Fruit fly (Drosophila melanogaster): ENCODE results near the gene CG3473.

Gene CG3473

DNA sequence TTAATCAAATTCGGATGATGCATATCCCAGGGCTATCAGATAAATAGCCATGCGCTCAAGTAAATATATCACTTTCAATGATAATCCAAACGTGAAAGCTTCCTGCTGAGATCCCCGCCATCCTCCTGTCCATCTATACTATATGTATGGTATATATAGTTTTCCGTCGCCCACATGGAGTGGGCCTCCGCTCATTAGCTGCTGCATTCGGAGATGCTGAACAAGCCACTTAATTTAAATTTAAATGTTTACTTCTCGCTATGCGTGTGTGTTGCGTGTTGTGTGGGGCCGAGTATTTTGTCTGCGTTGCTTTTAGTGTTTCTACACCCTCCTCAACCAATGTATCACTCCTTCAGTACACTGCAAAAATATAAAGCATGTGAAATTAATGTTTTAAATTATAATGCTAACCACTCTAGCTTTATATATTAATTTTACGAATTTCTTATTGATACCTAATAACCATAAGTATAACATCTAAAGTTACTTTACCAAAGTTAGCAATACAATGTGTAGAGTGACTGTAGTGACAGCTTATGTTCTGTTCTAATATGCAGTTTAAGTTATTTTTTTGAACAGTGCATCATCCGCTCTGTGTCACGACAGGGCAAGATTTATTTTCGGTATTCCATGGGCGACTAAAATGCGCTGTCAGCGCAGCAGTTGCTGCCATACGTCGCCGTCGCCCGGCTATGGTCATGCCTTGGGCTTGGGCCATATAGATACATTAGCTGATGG lies 16.7 kb downstream of the CG3473 start (continued):
- 0 out of 2 replicates have a peak, but pooled peaks have one; percentile 29 for TF ChIP-seq CG4730 (GFP tag; IDR thresholded peaks at IDR 0.05)
- TF ChIP-seq seq (GFP tag; IDR thresholded peaks at IDR 0.05) = peak; percentile 73
- TF ChIP-seq usp (GFP tag; optimal IDR thresholded peaks at IDR 0.05) = no peak
- TF ChIP-seq vvl (GFP tag; IDR thresholded peaks at IDR 0.05) = peak; percentile 88
- peak; percentile 83 for TF ChIP-seq CG18599 (GFP tag; optimal IDR thresholded peaks at IDR 0.05)
- peak; percentile 91 for TF ChIP-seq ATbp (GFP tag; optimal IDR thresholded peaks at IDR 0.05)
- no peak for TF ChIP-seq CG15479 (GFP tag; optimal IDR thresholded peaks at IDR 0.05)
- TF ChIP-seq oc (tag; optimal IDR thresholded peaks at IDR 0.05) = peak; percentile 89
- no peak for TF ChIP-seq CG3163 (GFP tag; optimal IDR thresholded peaks at IDR 0.05)
- TF ChIP-seq abd-A (tag; optimal IDR thresholded peaks at IDR 0.05) = peak; percentile 64
- TF ChIP-seq Fer1 (GFP tag; optimal IDR thresholded peaks at IDR 0.05) = peak; percentile 73
- no peak for TF ChIP-seq gsb (GFP tag; IDR thresholded peaks at IDR 0.05)
- TF ChIP-seq Adf1 (GFP tag; IDR thresholded peaks at IDR 0.05) = no peak
- no peak for TF ChIP-seq Neu2 (GFP tag; optimal IDR thresholded peaks at IDR 0.05; ENCODE audit: borderline replicate concordance)
- TF ChIP-seq CG7839 (tag; optimal IDR thresholded peaks at IDR 0.05) = peak; percentile 92
- TF ChIP-seq bcd (GFP tag; optimal IDR thresholded peaks at IDR 0.05) = peak; percentile 84
- peak; percentile 82 for TF ChIP-seq CG8281 (tag; optimal IDR thresholded peaks at IDR 0.05)
- TF ChIP-seq grn (GFP tag; optimal IDR thresholded peaks at IDR 0.05) = peak; percentile 28
- peak; percentile 38 to 93 for TF ChIP-seq Hr51 (GFP tag; optimal IDR thresholded peaks at IDR 0.05)
- TF ChIP-seq repo (GFP tag; optimal IDR thresholded peaks at IDR 0.05) = peak; percentile 50
- TF ChIP-seq sim (GFP tag; IDR thresholded peaks at IDR 0.05) = peak; percentile 80; the same call in 1 of the 2 replicates
- no peak for TF ChIP-seq sna (GFP tag; IDR thresholded peaks at IDR 0.05; ENCODE audit: partially characterized antibody)
- TF ChIP-seq CG12299 (tag; optimal IDR thresholded peaks at IDR 0.05) = peak; percentile 65
- TF ChIP-seq maf-S (GFP tag; optimal IDR thresholded peaks at IDR 0.05) = peak; percentile 58
- TF ChIP-seq Blimp-1 (GFP tag; optimal IDR thresholded peaks at IDR 0.05) = peak; percentile 93
- peak; percentile 53 for TF ChIP-seq btn (GFP tag; optimal IDR thresholded peaks at IDR 0.05)
- peak; percentile 90 for TF ChIP-seq CG2875 (GFP tag; optimal IDR thresholded peaks at IDR 0.05)
- no peak for TF ChIP-seq pan (optimal IDR thresholded peaks at IDR 0.05)
- TF ChIP-seq pan (GFP tag; optimal IDR thresholded peaks at IDR 0.05 in 1 of 2, IDR thresholded peaks at IDR 0.05 in 1 of 2) = peak in 1 of 2 experiments; percentile 79
- peak; percentile 63 for TF ChIP-seq CG13296 (GFP tag; optimal IDR thresholded peaks at IDR 0.05)
- TF ChIP-seq Ravus (GFP tag; IDR thresholded peaks at IDR 0.05) = no peak; the same call in 1 of the 2 replicates
- TF ChIP-seq CG4820 (GFP tag; optimal IDR thresholded peaks at IDR 0.05) = peak; percentile 88
- peak; percentile 96 for TF ChIP-seq nmo (GFP tag; optimal IDR thresholded peaks at IDR 0.05)
- TF ChIP-seq kah (GFP tag; optimal IDR thresholded peaks at IDR 0.05) = peak; percentile 67
- TF ChIP-seq CG2678 (tag; optimal IDR thresholded peaks at IDR 0.05) = peak; percentile 93
- TF ChIP-seq Chrac-16 (GFP tag; optimal IDR thresholded peaks at IDR 0.05) = peak; percentile 89
- peak; percentile 73 for TF ChIP-seq Nf-YC (tag; optimal IDR thresholded peaks at IDR 0.05)
- peak; percentile 55 for TF ChIP-seq gcm2 (GFP tag; optimal IDR thresholded peaks at IDR 0.05)
- TF ChIP-seq Antp (GFP tag; optimal IDR thresholded peaks at IDR 0.05) = peak; percentile 70
- peak; percentile 94 for TF ChIP-seq CG31441 (GFP tag; IDR thresholded peaks at IDR 0.05)
- TF ChIP-seq ERR (GFP tag; optimal IDR thresholded peaks at IDR 0.05) = no peak
- TF ChIP-seq Hand (GFP tag; optimal IDR thresholded peaks at IDR 0.05) = peak; percentile 30
- peak; percentile 86 for TF ChIP-seq dysf (GFP tag; IDR thresholded peaks at IDR 0.05)
- TF ChIP-seq CG14860 (GFP tag; IDR thresholded peaks at IDR 0.05; ENCODE audit: partially characterized antibody) = no peak
- peak; percentile 71 for TF ChIP-seq CG12071 (GFP tag; optimal IDR thresholded peaks at IDR 0.05)
- TF ChIP-seq CG10565 (GFP tag; optimal IDR thresholded peaks at IDR 0.05) = peak; percentile 62
- TF ChIP-seq Fer3 (tag; optimal IDR thresholded peaks at IDR 0.05) = peak; percentile 76
- peak; percentile 51 for TF ChIP-seq CG4854 (GFP tag; optimal IDR thresholded peaks at IDR 0.05)
- peak; percentile 95 for TF ChIP-seq CG14710 (tag; optimal IDR thresholded peaks at IDR 0.05)

All from whole organism, embryonic.